Worm (Caenorhabditis elegans): ENCODE data around the gene clh-5.

clh-5 gene

ce11 chrII:9098505-9098904, at the start of gene clh-5:
Gene clh-5 (minus strand): TSS chrII:9098605.
- TF ChIP-seq unc-62 (GFP tag; optimal IDR thresholded peaks at IDR 0.05): no peak

DNA sequence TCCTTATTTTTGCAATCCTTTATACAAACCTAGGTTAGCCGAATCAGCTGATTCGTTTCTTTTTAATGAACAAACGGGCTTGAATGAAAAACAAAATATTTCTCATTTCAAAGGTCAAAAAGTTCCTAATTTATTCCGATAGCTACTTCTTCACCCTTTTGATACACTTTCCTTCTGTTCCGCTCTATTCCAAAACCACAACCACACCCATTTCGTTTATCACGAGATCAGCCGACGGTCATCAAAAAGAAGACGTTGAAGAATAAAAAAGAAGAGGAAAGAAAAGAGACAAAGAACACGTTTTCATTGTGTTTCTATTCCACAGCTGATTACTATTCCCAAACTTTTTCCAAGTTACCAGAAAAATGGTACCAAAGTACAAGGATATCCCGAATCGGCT, 49.7 kb upstream of the clh-5 start:
- no peak for TF ChIP-seq unc-62 (GFP tag; optimal IDR thresholded peaks at IDR 0.05)

DNA sequence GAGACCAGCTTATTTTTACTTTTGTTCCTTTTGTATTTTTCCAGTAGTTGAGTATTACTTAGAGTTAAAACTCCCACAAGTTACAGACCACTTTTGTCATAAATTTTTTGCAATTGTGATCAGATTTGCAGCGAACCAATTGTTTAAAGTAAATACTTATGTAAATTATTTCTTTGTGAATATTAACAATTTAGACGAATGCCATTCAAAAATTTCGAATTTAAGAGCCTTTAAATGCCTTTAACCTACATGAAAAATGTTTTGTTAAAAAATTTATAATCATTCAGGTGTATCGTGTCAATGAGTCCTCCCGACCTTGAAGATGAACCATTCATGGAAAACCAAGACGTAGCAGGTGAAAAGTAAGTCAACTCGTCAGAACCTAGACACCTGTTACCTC, 47.6 kb upstream of the clh-5 start, which contains the start of gene W07A12.4:
Gene W07A12.4 (plus strand): TSS at position 301 of the 400 bp plus-strand sequence.
- TF ChIP-seq unc-62 (GFP tag; optimal IDR thresholded peaks at IDR 0.05): no peak

ce11 chrII:9144366-9144765, 46.0 kb upstream of the clh-5 start:
- no peak for TF ChIP-seq unc-62 (GFP tag; optimal IDR thresholded peaks at IDR 0.05)

DNA sequence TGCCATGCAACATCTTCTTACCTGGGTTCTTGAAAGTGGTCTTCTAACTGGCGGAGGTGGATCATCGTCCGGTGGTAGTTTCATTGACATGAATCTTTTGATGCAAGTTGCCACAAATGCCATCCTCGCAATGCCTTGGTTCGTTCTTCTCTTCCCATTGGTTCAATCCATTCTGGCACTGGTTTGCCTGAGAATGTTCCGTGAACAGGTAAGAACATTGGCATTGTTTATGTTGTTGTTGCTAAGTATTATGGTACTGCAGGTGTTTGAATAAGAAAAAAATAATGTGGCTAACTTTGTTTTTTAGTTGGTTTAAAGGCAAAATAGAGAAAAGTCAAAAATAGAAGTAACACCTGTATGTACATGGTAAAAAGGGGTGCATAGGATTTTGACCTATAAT, 45.4 kb upstream of the clh-5 start:
- TF ChIP-seq unc-62 (GFP tag; optimal IDR thresholded peaks at IDR 0.05): no peak

ce11 chrII:9141110-9141509, 42.7 kb upstream of the clh-5 start:
- TF ChIP-seq unc-62 (GFP tag; optimal IDR thresholded peaks at IDR 0.05): no peak

DNA sequence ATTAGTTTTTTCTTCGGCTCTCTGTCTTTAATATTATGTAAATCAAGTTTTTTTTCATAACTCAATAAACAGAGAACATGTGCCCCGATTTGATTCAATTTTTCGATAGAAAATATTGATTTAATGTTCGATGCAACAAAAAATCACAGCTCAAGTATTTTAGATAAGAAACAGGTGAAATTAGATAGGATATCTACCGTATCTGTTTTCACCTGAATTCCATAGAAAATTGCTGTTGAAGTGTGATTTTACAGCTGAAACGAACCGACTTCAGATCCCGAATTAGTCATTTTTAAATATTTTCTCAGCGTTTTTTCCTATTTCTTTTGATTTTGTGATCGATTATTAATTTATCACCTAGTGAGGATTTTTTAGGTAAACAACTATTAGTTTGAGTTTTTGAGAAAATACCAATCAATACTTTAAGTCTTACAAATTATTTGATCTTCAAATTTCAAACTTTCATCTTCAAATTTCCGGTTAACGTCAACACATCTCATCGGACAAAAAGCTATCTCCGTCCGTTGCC, 40.8 kb upstream of the clh-5 start, which contains the start of gene Y9C2UA.1:
Gene Y9C2UA.1 (plus strand): TSS at position 479 of the 529 bp plus-strand sequence.
- no peak for TF ChIP-seq unc-62 (GFP tag; optimal IDR thresholded peaks at IDR 0.05)

ce11 chrII:9137803-9138202, 39.4 kb upstream of the clh-5 start, which contains the start of gene C16D2.3:
Gene C16D2.3 (plus strand): TSS chrII:9138103.
- no peak for TF ChIP-seq unc-62 (GFP tag; optimal IDR thresholded peaks at IDR 0.05)

DNA sequence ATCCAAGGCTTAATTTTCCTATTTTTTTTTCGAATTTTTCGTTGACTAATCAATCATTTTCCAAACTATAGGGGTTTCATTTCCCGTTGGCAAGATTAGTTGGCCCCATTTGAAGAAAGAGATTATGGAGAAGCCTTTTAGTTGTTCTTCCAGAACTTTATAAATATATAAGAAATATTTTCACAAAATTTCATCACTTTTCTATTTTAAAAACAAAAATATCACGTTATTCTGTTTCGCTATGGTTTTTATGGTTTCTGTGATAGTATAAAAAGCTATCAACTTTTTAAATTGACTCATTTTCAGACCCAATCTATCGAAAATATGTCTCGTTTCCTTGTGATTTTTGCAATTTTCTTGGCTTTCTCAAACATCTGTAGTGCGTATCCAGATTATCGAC, 37.5 kb upstream of the clh-5 start, which contains the start of gene nlp-78:
Gene nlp-78 (plus strand): TSS at position 301 of the 400 bp plus-strand sequence.
- no peak for TF ChIP-seq unc-62 (GFP tag; optimal IDR thresholded peaks at IDR 0.05)

DNA sequence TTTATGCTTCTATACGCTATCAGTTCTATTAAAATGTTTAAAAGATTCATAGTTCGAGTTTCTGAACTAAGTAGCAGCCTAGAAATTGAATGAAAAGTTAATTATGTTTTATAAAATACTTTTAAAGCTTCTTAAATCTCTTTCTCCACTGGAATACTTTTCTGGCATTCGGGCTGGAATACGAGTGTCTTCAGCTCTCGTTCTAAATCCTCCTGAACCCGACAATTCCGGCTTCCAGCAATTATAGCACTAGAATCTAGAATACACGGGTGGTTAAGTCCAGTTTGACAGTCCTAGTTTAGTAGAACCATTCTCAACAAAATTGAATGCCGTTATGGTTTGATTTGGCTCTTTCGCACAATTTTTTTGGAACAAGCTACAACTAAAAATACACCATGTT, 33.9 kb upstream of the clh-5 start:
- TF ChIP-seq unc-62 (GFP tag; optimal IDR thresholded peaks at IDR 0.05): no peak

DNA sequence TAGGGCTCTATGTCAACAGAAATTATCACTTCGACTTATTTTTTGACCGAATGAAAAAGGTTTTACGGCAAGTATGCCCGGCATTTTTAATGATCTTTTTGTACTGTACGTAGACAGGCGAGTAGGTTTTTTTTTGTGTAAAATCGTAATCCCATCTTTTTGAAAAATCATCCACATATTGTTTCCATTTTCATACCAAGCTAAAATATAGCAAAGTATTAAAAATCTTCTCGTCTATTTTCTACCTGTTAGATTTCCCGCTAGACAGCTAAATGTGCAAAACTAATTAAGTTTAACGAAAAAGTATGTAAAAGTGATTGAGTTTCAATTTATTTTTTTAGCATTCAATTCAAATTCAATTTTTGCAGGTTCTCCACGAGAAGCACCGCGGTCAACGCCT, 33.0 kb upstream of the clh-5 start, which contains the start of gene C16D2.1:
Gene C16D2.1 (plus strand): TSS at position 301 of the 400 bp plus-strand sequence.
- TF ChIP-seq unc-62 (GFP tag; optimal IDR thresholded peaks at IDR 0.05): no peak

DNA sequence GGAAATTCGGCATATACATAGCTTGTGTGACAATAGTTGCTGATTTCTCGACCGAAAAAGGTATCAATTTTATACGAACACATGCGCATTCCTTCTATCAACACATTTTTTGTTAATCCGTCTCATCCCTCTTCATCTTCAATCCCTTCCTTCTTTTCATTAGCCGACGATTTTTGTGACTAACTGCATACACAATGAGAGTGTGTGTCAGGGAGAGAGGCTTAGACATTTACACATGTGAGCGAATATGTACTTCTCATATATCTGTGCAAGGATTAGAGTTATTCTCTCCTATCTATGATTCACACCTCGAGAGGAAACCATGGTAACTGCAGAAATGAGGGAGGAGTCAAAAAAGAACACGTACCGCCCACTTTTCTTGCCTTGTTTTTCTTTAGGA, 31.9 kb upstream of the clh-5 start:
- TF ChIP-seq unc-62 (GFP tag; optimal IDR thresholded peaks at IDR 0.05): no peak

- no peak for TF ChIP-seq unc-62 (GFP tag; optimal IDR thresholded peaks at IDR 0.05)
These were observed 29.7 kb upstream of the clh-5 start for ce11 chrII:9128132-9128531.

ce11 chrII:9127379-9127778, 29.0 kb upstream of the clh-5 start:
- TF ChIP-seq unc-62 (GFP tag; optimal IDR thresholded peaks at IDR 0.05): no peak

- TF ChIP-seq unc-62 (GFP tag; optimal IDR thresholded peaks at IDR 0.05): no peak
These were observed 28.6 kb upstream of the clh-5 start for ce11 chrII:9126965-9127364.

ce11 chrII:9125007-9125406, 26.6 kb upstream of the clh-5 start:
- TF ChIP-seq unc-62 (GFP tag; optimal IDR thresholded peaks at IDR 0.05): no peak

DNA sequence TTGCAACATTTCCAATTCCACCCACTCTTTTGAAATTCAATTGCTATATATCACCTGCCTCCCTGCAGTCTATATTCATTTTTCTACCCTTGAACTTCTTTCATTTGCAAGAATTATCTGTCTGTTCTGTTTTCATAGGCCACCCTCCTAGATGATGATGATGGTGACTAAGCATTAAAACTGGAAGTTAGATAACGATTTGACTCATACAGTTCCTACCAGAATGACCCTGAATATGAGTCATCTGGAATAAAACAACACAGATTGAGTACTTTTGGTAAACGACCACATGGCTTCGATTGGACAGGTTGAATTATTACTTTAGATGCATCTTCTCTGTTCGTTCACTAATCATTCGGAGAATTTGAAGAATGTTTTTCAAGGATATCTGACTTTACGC, 25.9 kb upstream of the clh-5 start:
- no peak for TF ChIP-seq unc-62 (GFP tag; optimal IDR thresholded peaks at IDR 0.05)

Measured in whole organism, dauer.